Fruit fly (Drosophila melanogaster) whole organism, pupa: ENCODE measurements around the gene Sos.

Experiments
- CG10348 ChIP-seq: fragments of 200-800 bp; sonication (Bioruptor generic); IDR thresholded peaks from 2 replicates; pipeline ENCODE4 v1.3.6; 2022; ENCODE audit warnings: missing biosample characterization, missing genetic modification characterization
- CG12605 ChIP-seq: fragments of 200-800 bp; sonication (Bioruptor generic); IDR thresholded peaks from 2 replicates; pipeline ENCODE4 v1.3.6; 2022; ENCODE audit warnings: missing biosample characterization, missing genetic modification characterization
- CG13204 ChIP-seq: fragments of 200-800 bp; sonication (Bioruptor generic); optimal IDR thresholded peaks from 2 replicates; lab custom pipeline; 2018; ENCODE audit warnings: missing biosample characterization, mild to moderate bottlenecking, missing genetic modification characterization, moderate library complexity
- CG14655 ChIP-seq: fragments of 200-800 bp; sonication (Bioruptor generic); optimal IDR thresholded peaks from 3 replicates; lab custom pipeline; 2017; ENCODE audit warnings: mild to moderate bottlenecking, missing biosample characterization, missing genetic modification reagents, missing genetic modification characterization
- CG15710 ChIP-seq: fragments of 200-800 bp; sonication (Bioruptor generic); optimal IDR thresholded peaks from 2 replicates; lab custom pipeline; 2018; ENCODE audit warnings: missing biosample characterization, mild to moderate bottlenecking, missing genetic modification characterization, moderate library complexity
- CG17806 ChIP-seq: fragments of 200-800 bp; sonication (Bioruptor generic); optimal IDR thresholded peaks from 2 replicates; lab custom pipeline; 2018; ENCODE audit warnings: missing biosample characterization, mild to moderate bottlenecking, missing genetic modification characterization, moderate library complexity
- CG32121 ChIP-seq: fragments of 200-800 bp; sonication (Bioruptor generic); IDR thresholded peaks from 2 replicates; pipeline ENCODE4 v1.3.6; 2022; ENCODE audit warnings: missing biosample characterization, missing genetic modification characterization
- CG34367 ChIP-seq: fragments of 200-800 bp; sonication (Bioruptor generic); optimal IDR thresholded peaks from 2 replicates; lab custom pipeline; 2018; ENCODE audit warnings: missing biosample characterization, mild to moderate bottlenecking, missing genetic modification characterization
- CG4496 ChIP-seq: fragments of 200-800 bp; sonication (Bioruptor generic); IDR thresholded peaks from 3 replicates; pipeline ENCODE4 v1.3.6; 2022; ENCODE audit warnings: missing biosample characterization, missing genetic modification characterization
- CG8159 ChIP-seq: fragments of 200-800 bp; sonication (Bioruptor generic); optimal IDR thresholded peaks from 3 replicates; lab custom pipeline; 2018; ENCODE audit warnings: missing biosample characterization, mild to moderate bottlenecking, missing genetic modification characterization, moderate library complexity
- CG8301 ChIP-seq: fragments of 200-800 bp; sonication (Bioruptor generic); optimal IDR thresholded peaks from 2 replicates; lab custom pipeline; 2018; ENCODE audit warnings: missing biosample characterization, mild to moderate bottlenecking, missing genetic modification characterization
- CG9948 ChIP-seq: fragments of 200-800 bp; sonication (Bioruptor generic); optimal IDR thresholded peaks from 2 replicates; lab custom pipeline; 2018; ENCODE audit warnings: missing biosample characterization, mild to moderate bottlenecking, missing genetic modification characterization, moderate library complexity
- D1 ChIP-seq: fragments of 200-800 bp; sonication (Bioruptor generic); optimal IDR thresholded peaks from 2 replicates; lab custom pipeline; 2018; ENCODE audit warnings: missing biosample characterization, mild to moderate bottlenecking, missing genetic modification characterization, moderate library complexity
- EcR ChIP-seq: fragments of 200-800 bp; sonication (Bioruptor generic); optimal IDR thresholded peaks from 3 replicates; lab custom pipeline; 2019; ENCODE audit warnings: missing biosample characterization, missing genetic modification characterization, mild to moderate bottlenecking, moderate library complexity, missing genetic modification reagents
- Ets98B ChIP-seq: fragments of 200-800 bp; sonication (Bioruptor generic); IDR thresholded peaks from 2 replicates; pipeline ENCODE4 v1.3.6; 2022; ENCODE audit warnings: missing biosample characterization, missing genetic modification characterization
- Pif1A ChIP-seq: fragments of 200-800 bp; sonication (Bioruptor generic); optimal IDR thresholded peaks from 3 replicates; lab custom pipeline; 2016; ENCODE audit warnings: missing biosample characterization, missing genetic modification characterization
- Pif1B ChIP-seq: fragments of 200-800 bp; sonication (Bioruptor generic); optimal IDR thresholded peaks from 3 replicates; lab custom pipeline; 2016; ENCODE audit warnings: missing biosample characterization, missing genetic modification characterization
- Snoo ChIP-seq: fragments of 200-800 bp; sonication (Bioruptor generic); optimal IDR thresholded peaks from 3 replicates; lab custom pipeline; 2017; ENCODE audit warnings: missing biosample characterization, mild to moderate bottlenecking, missing genetic modification characterization, inconsistent platforms
- fd96Ca ChIP-seq: fragments of 200-800 bp; sonication (Bioruptor generic); IDR thresholded peaks from 3 replicates; pipeline ENCODE4 v1.3.6; 2022; ENCODE audit warnings: missing biosample characterization, missing genetic modification characterization
- gl ChIP-seq: fragments of 200-800 bp; sonication (Bioruptor generic); optimal IDR thresholded peaks from 2 replicates; lab custom pipeline; 2018; ENCODE audit warnings: missing biosample characterization, mild to moderate bottlenecking, missing genetic modification characterization
- rn ChIP-seq: fragments of 200-800 bp; sonication (Bioruptor generic); IDR thresholded peaks from 2 replicates; pipeline ENCODE4 v1.3.6; 2022; ENCODE audit warnings: missing biosample characterization, missing genetic modification characterization

Sos gene

DNA sequence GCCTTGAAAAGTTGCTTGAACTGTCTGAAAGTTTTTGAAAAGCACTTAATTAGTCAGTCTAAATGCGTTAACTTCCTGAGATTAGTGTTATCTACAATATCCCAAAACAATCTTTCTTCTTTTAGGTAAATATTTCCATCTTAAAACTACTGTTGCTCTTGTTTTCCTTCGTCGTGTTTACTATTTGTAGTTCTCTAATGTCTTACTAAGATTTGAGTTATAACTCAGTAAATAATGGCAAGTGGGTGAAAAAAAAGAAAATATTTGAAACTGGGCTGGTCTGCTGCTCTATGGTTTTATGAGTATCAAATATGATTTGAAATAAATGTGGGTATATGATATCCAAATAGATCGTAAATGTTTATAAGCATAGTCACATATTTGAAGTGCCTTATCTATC, 12.4 kb upstream of the Sos start:
- TF ChIP-seq fd96Ca (GFP tag; lab: Robert Waterston, UW) (no peak), CG34367 (tag; lab: Kevin White, UChicago) (no peak), CG15710 (tag; lab: Kevin White, UChicago) (no peak), CG9948 (tag; lab: Kevin White, UChicago) (no peak), Snoo (tag; lab: Kevin White, UChicago) (no peak), CG17806 (tag; lab: Kevin White, UChicago) (no peak), CG10348 (GFP tag; lab: Robert Waterston, UW) (no peak), CG8301 (tag; lab: Kevin White, UChicago) (no peak), Pif1B (GFP tag; lab: Kevin White, UChicago) (no peak), rn (GFP tag; lab: Robert Waterston, UW) (no peak), gl (tag; lab: Kevin White, UChicago) (no peak), CG4496 (no peak), Ets98B (GFP tag; lab: Robert Waterston, UW) (no peak), CG12605 (GFP tag; lab: Robert Waterston, UW) (no peak), CG13204 (GFP tag; lab: Kevin White, UChicago) (no peak), CG32121 (GFP tag; lab: Robert Waterston, UW) (no peak), Pif1A (no peak)

DNA sequence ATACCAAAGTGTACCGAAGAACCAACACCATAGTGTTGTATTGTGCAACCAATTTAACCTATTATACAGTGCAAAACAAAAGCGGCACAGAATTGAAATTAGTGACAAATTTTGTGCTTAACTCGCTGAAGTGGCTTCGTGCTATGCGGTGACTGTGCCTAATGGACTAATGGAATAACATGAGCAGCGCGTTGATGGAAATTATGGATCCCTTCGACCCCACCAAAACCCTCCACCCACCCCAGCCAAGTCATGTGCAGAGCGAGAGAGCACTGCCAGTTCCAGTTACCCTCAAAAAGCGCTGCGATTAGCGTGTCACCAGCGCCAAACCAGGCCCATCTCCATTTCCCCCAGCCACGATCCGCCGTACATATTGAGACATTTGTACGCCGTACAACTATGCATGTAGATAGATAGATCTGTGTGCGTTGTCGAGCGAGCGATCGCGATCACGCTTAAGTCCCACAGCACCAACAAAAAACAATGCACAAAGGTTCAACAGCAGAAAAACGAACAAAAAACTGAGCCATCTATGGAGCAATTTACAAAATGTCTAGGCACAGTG, 11.5 kb upstream of the Sos start:
- TF ChIP-seq gl (tag; lab: Kevin White, UChicago): no peak
- 0 out of 2 replicates have a peak, but pooled peaks have one; percentile 52 for TF ChIP-seq CG12605 (GFP tag; lab: Robert Waterston, UW)
- TF ChIP-seq, all 21 proteins: peak for 1

DNA sequence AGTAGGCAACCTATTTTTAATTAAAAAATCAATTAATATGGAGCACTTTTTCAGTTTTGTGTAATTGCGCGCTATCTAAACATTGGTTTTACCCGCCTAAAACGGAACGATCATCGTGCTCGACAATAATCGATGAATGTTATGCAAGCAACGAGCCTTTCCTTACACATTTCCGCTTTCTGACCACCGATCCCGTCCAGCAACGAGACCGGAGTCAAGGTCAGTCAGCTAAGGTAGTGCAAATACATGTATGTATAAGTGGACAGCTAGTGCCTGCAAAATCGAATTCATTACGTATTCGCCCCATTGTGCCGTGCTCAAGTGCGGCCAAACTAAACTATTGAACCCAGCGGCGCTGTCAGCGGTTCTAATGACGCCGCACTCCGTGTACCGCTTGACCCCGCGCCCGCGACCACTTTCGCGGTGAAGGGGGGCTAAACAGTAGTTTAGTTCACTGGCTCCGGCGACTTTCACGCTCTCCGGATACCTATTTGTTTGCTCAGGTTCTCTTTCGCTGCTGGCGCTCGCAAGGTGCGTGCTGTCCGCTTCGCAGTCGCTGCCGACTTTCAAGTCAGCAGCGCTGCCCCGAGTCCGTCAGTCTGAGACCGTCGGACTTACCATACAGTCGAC, 10.5 kb upstream of the Sos start, which contains the start of gene CAH1:
Gene CAH1 (plus strand): TSS at position 595 of the 630 bp plus-strand sequence.
- no peak for TF ChIP-seq CG13204 (GFP tag; lab: Kevin White, UChicago)
- no peak for TF ChIP-seq CG15710 (tag; lab: Kevin White, UChicago)
- TF ChIP-seq Snoo (tag; lab: Kevin White, UChicago): no peak

DNA sequence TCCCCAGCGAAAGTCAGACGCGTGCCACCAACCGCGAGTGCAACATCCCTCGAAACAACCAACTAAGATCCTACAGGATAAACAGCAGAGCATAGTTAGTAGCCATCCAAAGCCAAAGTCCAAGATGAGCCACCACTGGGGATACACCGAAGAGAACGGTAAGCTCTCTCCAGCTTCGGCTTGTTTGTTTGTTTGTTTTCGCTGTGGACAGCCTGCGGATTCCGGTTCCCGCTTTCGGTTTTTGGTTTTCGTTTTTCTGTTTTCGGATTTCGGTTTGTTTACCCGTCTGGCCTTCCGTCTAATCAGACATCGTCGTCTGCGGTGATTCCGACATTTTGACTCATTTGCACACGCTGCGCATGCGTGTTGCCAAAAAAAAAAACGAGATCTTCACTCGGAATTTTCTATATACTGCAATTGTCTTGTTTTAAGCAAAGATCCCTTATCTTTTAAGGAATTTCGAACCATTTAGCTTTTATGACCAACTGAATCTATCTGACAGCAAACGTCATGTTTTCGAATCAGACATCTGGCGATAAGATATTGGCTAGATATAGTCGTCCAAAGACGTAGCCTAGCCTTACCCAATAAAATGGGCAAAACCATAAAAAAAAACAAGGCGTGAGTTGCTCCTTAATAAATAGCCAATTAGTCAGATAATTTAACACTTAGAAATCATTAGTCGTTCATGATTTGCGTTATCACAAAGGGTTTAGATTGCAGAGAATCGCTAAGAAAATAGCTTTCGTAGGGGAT, 9.6 kb upstream of the Sos start:
- TF ChIP-seq Snoo (tag; lab: Kevin White, UChicago): no peak
- no peak for TF ChIP-seq CG17806 (tag; lab: Kevin White, UChicago)
- TF ChIP-seq CG13204 (GFP tag; lab: Kevin White, UChicago): no peak
- TF ChIP-seq D1: no peak
- 0 out of 3 replicates have a peak, but pooled peaks have one; percentile 22 for TF ChIP-seq CG4496
- TF ChIP-seq Pif1B (GFP tag; lab: Kevin White, UChicago): no peak

DNA sequence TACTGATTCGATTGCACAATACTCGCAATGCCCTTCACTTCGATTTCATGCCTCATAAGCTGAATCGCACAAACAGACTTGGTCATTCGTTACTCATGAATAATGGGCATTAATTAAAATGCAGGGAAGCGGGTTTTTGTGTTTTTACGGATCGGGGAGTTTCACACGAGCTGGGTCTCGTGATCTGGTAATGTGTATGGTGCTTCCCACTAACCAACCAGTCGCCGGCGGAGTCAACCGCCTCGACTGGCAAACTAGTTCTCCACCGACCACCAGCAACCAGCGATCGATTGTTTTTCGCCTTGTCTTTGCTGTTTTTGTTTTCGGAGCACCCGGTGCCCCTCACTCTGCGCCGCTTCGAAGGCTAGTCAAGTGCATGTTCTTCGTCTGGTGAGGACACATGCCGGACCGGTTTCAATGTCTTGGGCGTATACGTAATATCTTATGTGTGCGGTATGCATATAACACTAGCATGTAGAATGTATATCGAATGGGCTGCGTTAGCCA, 9.0 kb upstream of the Sos start:
- no peak for TF ChIP-seq CG8301 (tag; lab: Kevin White, UChicago)
- TF ChIP-seq CG17806 (tag; lab: Kevin White, UChicago): no peak
- no peak for TF ChIP-seq CG10348 (GFP tag; lab: Robert Waterston, UW)
- TF ChIP-seq CG32121 (GFP tag; lab: Robert Waterston, UW): no peak
- no peak for TF ChIP-seq CG15710 (tag; lab: Kevin White, UChicago)
- TF ChIP-seq Pif1B (GFP tag; lab: Kevin White, UChicago): no peak
- no peak for TF ChIP-seq Pif1A
- no peak for TF ChIP-seq Snoo (tag; lab: Kevin White, UChicago)
- TF ChIP-seq CG14655 (GFP tag; lab: Kevin White, UChicago): no peak
- no peak for TF ChIP-seq CG8159 (tag; lab: Kevin White, UChicago)
- no peak for TF ChIP-seq CG4496
- no peak for TF ChIP-seq rn (GFP tag; lab: Robert Waterston, UW)
- peak; percentile 46; the same call in 1 of the 2 replicates for TF ChIP-seq Ets98B (GFP tag; lab: Robert Waterston, UW)
- no peak for TF ChIP-seq CG13204 (GFP tag; lab: Kevin White, UChicago)
- peak; percentile 90 for TF ChIP-seq EcR
- TF ChIP-seq CG12605 (GFP tag; lab: Robert Waterston, UW): no peak
- no peak for TF ChIP-seq D1
- peak; percentile 37 for TF ChIP-seq gl (tag; lab: Kevin White, UChicago)
- TF ChIP-seq CG9948 (tag; lab: Kevin White, UChicago): no peak
- peak; percentile 46; the same call in 1 of the 3 replicates for TF ChIP-seq fd96Ca (GFP tag; lab: Robert Waterston, UW)
- no peak for TF ChIP-seq CG34367 (tag; lab: Kevin White, UChicago)
- TF ChIP-seq, all 21 proteins: peak for 4

DNA sequence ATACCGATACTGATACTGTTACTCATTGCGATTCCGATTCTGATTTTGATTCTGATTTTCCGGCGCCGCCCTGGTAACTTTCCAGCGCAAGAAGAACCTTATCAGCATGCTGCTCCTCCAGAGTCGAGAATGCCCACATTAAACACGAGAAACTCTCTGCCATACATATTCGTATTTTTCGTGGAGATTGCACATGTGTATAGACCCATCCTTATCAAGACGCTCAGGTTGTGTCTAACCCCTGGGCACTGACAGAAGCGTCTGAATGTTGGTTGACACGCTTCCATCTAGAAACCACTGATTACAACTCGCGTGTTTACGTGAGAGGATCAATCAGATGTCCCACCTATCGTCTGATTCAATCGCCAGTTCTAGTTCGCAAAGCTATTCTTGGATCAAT, 8.4 kb upstream of the Sos start:
- no peak for TF ChIP-seq CG15710 (tag; lab: Kevin White, UChicago)
- no peak for TF ChIP-seq CG4496
- TF ChIP-seq, all 21 proteins: peak for 0
